Worm (Caenorhabditis elegans) whole organism, late embryonic: Measurements from ENCODE around the gene cyp-33C4.

Experiments
- T23F11.4 ChIP-seq: fragments of 200-800 bp; sonication (Bioruptor generic); optimal IDR thresholded peaks from 2 replicates; lab custom pipeline; 2018; ENCODE audit warnings: mild to moderate bottlenecking, missing genetic modification characterization, missing compliant biosample characterization
- Y22D7AL.16 ChIP-seq: sonication (generic microtip); optimal IDR thresholded peaks from 2 replicates; lab custom pipeline; 2016; ENCODE audit warnings: missing genetic modification characterization, missing compliant biosample characterization
- ceh-18 ChIP-seq: sonication (generic microtip); optimal IDR thresholded peaks from 2 replicates; lab custom pipeline; 2016; ENCODE audit warnings: missing genetic modification characterization, missing compliant biosample characterization
- hlh-15 ChIP-seq: sonication (generic microtip); optimal IDR thresholded peaks from 2 replicates; lab custom pipeline; 2016; ENCODE audit warnings: missing genetic modification characterization, missing compliant biosample characterization
- mec-3 ChIP-seq: sonication (generic microtip); optimal IDR thresholded peaks from 2 replicates; lab custom pipeline; 2016; ENCODE audit warnings: borderline replicate concordance, missing genetic modification characterization, missing compliant biosample characterization
- sdc-2 ChIP-seq: sonication (generic microtip); optimal IDR thresholded peaks from 2 replicates; lab custom pipeline; 2016; ENCODE audit warnings: missing genotype, missing genetic modification characterization, missing compliant biosample characterization
- ttx-3 ChIP-seq: sonication (generic microtip); optimal IDR thresholded peaks from 2 replicates; lab custom pipeline; 2016; ENCODE audit warnings: missing genetic modification reagents, missing genetic modification characterization, missing compliant biosample characterization

DNA sequence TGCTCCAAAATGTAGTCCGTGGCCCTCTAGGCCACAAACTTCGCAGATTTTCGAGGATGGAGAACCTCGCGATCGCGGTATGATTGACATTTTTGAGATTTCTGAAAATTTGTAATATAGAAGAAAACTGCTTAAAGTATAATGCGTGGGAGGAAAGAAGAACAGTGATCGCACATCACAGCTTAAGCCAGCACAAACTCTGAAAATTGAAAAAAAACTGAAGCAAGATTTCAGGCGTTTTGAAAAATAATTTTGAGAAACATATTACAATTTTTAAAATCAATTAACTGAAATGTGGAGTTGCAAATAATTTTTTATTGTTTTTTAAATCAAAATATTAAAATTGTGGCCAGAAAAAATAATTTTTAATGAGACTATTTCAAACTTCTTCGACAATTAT, 31.0 kb downstream of the cyp-33C4 start, which contains the start of gene nhr-275:
- TF ChIP-seq hlh-15 (tag; lab: Kevin White, UChicago) (no peak), mec-3 (tag; lab: Kevin White, UChicago) (no peak), ceh-18 (tag; lab: Kevin White, UChicago) (no peak), T23F11.4 (GFP tag; lab: Kevin White, UChicago) (no peak), Y22D7AL.16 (no peak), ttx-3 (tag; lab: Kevin White, UChicago) (no peak), sdc-2 (tag; lab: Kevin White, UChicago) (no peak)
